Fruit fly (Drosophila melanogaster) whole organism, embryonic: ENCODE data around the gene Ask1.

Source experiments
- ATbp ChIP-seq: fragments of 200-800 bp; sonication (Bioruptor generic); optimal IDR thresholded peaks from 2 replicates; lab custom pipeline; 2017; ENCODE audit warnings: missing biosample characterization, mild to moderate bottlenecking, missing genetic modification characterization, missing genetic modification reagents
- C15 ChIP-seq: fragments of 200-800 bp; sonication (Bioruptor generic); IDR thresholded peaks from 3 replicates; pipeline ENCODE4 v1.3.6; 2022; ENCODE audit warnings: missing biosample characterization, missing genetic modification characterization
- CG10209 ChIP-seq: fragments of 200-800 bp; sonication (Bioruptor generic); optimal IDR thresholded peaks from 3 replicates; lab custom pipeline; 2017; ENCODE audit warnings: missing biosample characterization, mild to moderate bottlenecking, missing genetic modification characterization, missing genetic modification reagents
- CG11456 ChIP-seq: fragments of 200-800 bp; sonication (Bioruptor generic); IDR thresholded peaks from 3 replicates; pipeline ENCODE4 v1.3.6; 2022; ENCODE audit warnings: missing biosample characterization, missing genetic modification characterization
- CG11696 ChIP-seq: fragments of 200-800 bp; sonication (Bioruptor generic); IDR thresholded peaks from 2 replicates; pipeline ENCODE4 v1.3.6; 2022; ENCODE audit warnings: missing biosample characterization, missing genetic modification characterization
- CG12071 ChIP-seq: fragments of 200-800 bp; sonication (Bioruptor generic); optimal IDR thresholded peaks from 3 replicates; lab custom pipeline; 2018; ENCODE audit warnings: missing biosample characterization, mild to moderate bottlenecking, missing genetic modification characterization
- CG12942 ChIP-seq: fragments of 200-800 bp; sonication (Bioruptor generic); optimal IDR thresholded peaks from 3 replicates; lab custom pipeline; 2016; ENCODE audit warnings: missing biosample characterization, missing genetic modification characterization
- CG14441 ChIP-seq: fragments of 200-800 bp; sonication (Bioruptor generic); IDR thresholded peaks from 2 replicates; pipeline ENCODE4 v1.3.6; 2022; ENCODE audit warnings: missing biosample characterization, missing genetic modification characterization
- CG15479 ChIP-seq: fragments of 200-800 bp; sonication (Bioruptor generic); optimal IDR thresholded peaks from 3 replicates; lab custom pipeline; 2019; ENCODE audit warnings: missing biosample characterization, mild to moderate bottlenecking, missing genetic modification characterization, moderate library complexity
- CG17612 ChIP-seq: fragments of 200-800 bp; sonication (Bioruptor generic); IDR thresholded peaks from 2 replicates; pipeline ENCODE4 v1.3.6; 2022; ENCODE audit warnings: missing biosample characterization, missing genetic modification characterization
- CG17829 ChIP-seq: fragments of 200-800 bp; optimal IDR thresholded peaks from 2 replicates; lab custom pipeline; 2019; ENCODE audit warnings: missing biosample characterization, mild to moderate bottlenecking, missing genetic modification characterization, moderate library complexity
- CG18011 ChIP-seq: fragments of 200-800 bp; sonication (Bioruptor generic); optimal IDR thresholded peaks from 2 replicates; lab custom pipeline; 2017; ENCODE audit warnings: missing biosample characterization, missing genetic modification characterization, mild to moderate bottlenecking, moderate library complexity, missing genotype
- CG2889 ChIP-seq: fragments of 200-800 bp; sonication (Bioruptor generic); IDR thresholded peaks from 3 replicates; pipeline ENCODE4 v1.3.6; 2022; ENCODE audit warnings: missing biosample characterization, missing genetic modification characterization
- CG30431 ChIP-seq: fragments of 200-800 bp; sonication (Bioruptor generic); optimal IDR thresholded peaks from 2 replicates; lab custom pipeline; 2017; ENCODE audit warnings: missing biosample characterization, missing genetic modification characterization
- CG31388 ChIP-seq: fragments of 200-800 bp; sonication (Bioruptor generic); optimal IDR thresholded peaks from 2 replicates; lab custom pipeline; 2016; ENCODE audit warnings: missing biosample characterization, missing genetic modification characterization
- CG32532 ChIP-seq: fragments of 200-800 bp; sonication (Bioruptor generic); IDR thresholded peaks from 2 replicates; pipeline ENCODE4 v1.3.6; 2022; ENCODE audit warnings: missing biosample characterization, missing genetic modification characterization
- CG34422 ChIP-seq: fragments of 200-800 bp; sonication (Bioruptor generic); IDR thresholded peaks from 3 replicates; pipeline ENCODE4 v1.3.6; 2022; ENCODE audit warnings: missing biosample characterization, missing genetic modification characterization
- CG3847 ChIP-seq: fragments of 200-800 bp; sonication (Bioruptor generic); IDR thresholded peaks from 2 replicates; pipeline ENCODE4 v1.3.6; 2022; ENCODE audit warnings: missing biosample characterization, missing genetic modification characterization
- CG6254 ChIP-seq: fragments of 200-800 bp; sonication (Bioruptor generic); optimal IDR thresholded peaks from 3 replicates; lab custom pipeline; 2017; ENCODE audit warnings: mild to moderate bottlenecking, missing biosample characterization, missing genetic modification reagents, missing genetic modification characterization
- CG6791 ChIP-seq: fragments of 200-800 bp; sonication (Bioruptor generic); IDR thresholded peaks from 3 replicates; pipeline ENCODE4 v1.3.6; 2022; ENCODE audit warnings: missing biosample characterization, missing genetic modification characterization; ENCODE audit not compliant: partially characterized antibody
- CG7928 ChIP-seq: fragments of 200-800 bp; sonication (Bioruptor generic); optimal IDR thresholded peaks from 2 replicates; lab custom pipeline; 2017; ENCODE audit warnings: missing biosample characterization, mild to moderate bottlenecking, missing genetic modification characterization
- Dp ChIP-seq: fragments of 200-800 bp; sonication (Bioruptor generic); optimal IDR thresholded peaks from 2 replicates; lab custom pipeline; 2018; ENCODE audit warnings: missing biosample characterization, mild to moderate bottlenecking, missing genetic modification characterization, moderate library complexity
- Ets97D ChIP-seq: fragments of 200-800 bp; sonication (Bioruptor generic); optimal IDR thresholded peaks from 3 replicates; lab custom pipeline; 2016; ENCODE audit warnings: missing biosample characterization, missing genetic modification characterization
- Fer1 ChIP-seq: fragments of 200-800 bp; sonication (Bioruptor generic); optimal IDR thresholded peaks from 2 replicates; lab custom pipeline; 2017; ENCODE audit warnings: missing biosample characterization, mild to moderate bottlenecking, missing genetic modification characterization
- GATAe ChIP-seq: fragments of 200-800 bp; sonication (Bioruptor generic); conservative IDR thresholded peaks from 2 replicates; pipeline ENCODE4 v1.3.6; 2022; ENCODE audit warnings: missing biosample characterization, missing genetic modification characterization
- HLH3B ChIP-seq: fragments of 200-800 bp; sonication (Bioruptor generic); IDR thresholded peaks from 2 replicates; pipeline ENCODE4 v1.3.6; 2022; ENCODE audit warnings: missing biosample characterization, missing genetic modification characterization
- Hmr ChIP-seq: fragments of 200-800 bp; sonication (Bioruptor generic); optimal IDR thresholded peaks from 3 replicates; lab custom pipeline; 2017; ENCODE audit warnings: mild to moderate bottlenecking, missing biosample characterization, missing genetic modification reagents, missing genetic modification characterization
- Hr3 ChIP-seq: fragments of 200-800 bp; sonication (Bioruptor generic); optimal IDR thresholded peaks from 3 replicates; lab custom pipeline; 2016; ENCODE audit warnings: missing biosample characterization, missing genetic modification characterization
- Mes4 ChIP-seq: fragments of 200-800 bp; sonication (Bioruptor generic); optimal IDR thresholded peaks from 2 replicates; lab custom pipeline; 2016; ENCODE audit warnings: missing biosample characterization, missing genetic modification characterization
- Ravus ChIP-seq: fragments of 200-800 bp; sonication (Bioruptor generic); IDR thresholded peaks from 2 replicates; pipeline ENCODE4 v1.3.6; 2022; ENCODE audit warnings: missing biosample characterization, missing genetic modification characterization
- Sox100B ChIP-seq: fragments of 200-800 bp; sonication (Bioruptor generic); optimal IDR thresholded peaks from 3 replicates; lab custom pipeline; 2018; ENCODE audit warnings: missing biosample characterization, mild to moderate bottlenecking, missing genetic modification characterization
- Sox102F ChIP-seq: fragments of 200-800 bp; sonication (Bioruptor generic); optimal IDR thresholded peaks from 2 replicates; lab custom pipeline; 2018; ENCODE audit warnings: missing biosample characterization, mild to moderate bottlenecking, missing genetic modification characterization, moderate library complexity
- TFAM ChIP-seq: fragments of 200-800 bp; sonication (Bioruptor generic); optimal IDR thresholded peaks from 2 replicates; lab custom pipeline; 2017; ENCODE audit warnings: missing biosample characterization, missing genetic modification characterization, inconsistent platforms
- Xbp1 ChIP-seq: fragments of 200-800 bp; sonication (Bioruptor generic); optimal IDR thresholded peaks from 3 replicates; lab custom pipeline; 2016; ENCODE audit warnings: missing biosample characterization, mild to moderate bottlenecking, missing genetic modification characterization
- ato ChIP-seq: fragments of 200-800 bp; sonication (Bioruptor generic); IDR thresholded peaks from 2 replicates; pipeline ENCODE4 v1.3.6; 2022; ENCODE audit warnings: missing biosample characterization, missing genetic modification characterization; ENCODE audit not compliant: partially characterized antibody
- cato ChIP-seq: fragments of 200-800 bp; sonication (Bioruptor generic); optimal IDR thresholded peaks from 2 replicates; lab custom pipeline; 2016; ENCODE audit warnings: missing biosample characterization, missing genetic modification characterization, borderline replicate concordance
- crp ChIP-seq, 2 experiments: fragments of 200-800 bp; sonication (Bioruptor generic); optimal IDR thresholded peaks; 2 replicates in 1 of 2; 3 replicates in 1 of 2; lab custom pipeline; 2017; ENCODE audit warnings: missing biosample characterization in 2 of 2, missing genetic modification characterization in 2 of 2, mild to moderate bottlenecking in 1 of 2, moderate library complexity in 1 of 2
- da ChIP-seq: fragments of 200-800 bp; sonication (Bioruptor generic); optimal IDR thresholded peaks from 2 replicates; lab custom pipeline; 2016; ENCODE audit warnings: missing biosample characterization, missing genetic modification characterization
- fd102C ChIP-seq: fragments of 200-800 bp; sonication (Bioruptor generic); optimal IDR thresholded peaks from 2 replicates; lab custom pipeline; 2018; ENCODE audit warnings: missing biosample characterization, mild to moderate bottlenecking, missing genetic modification characterization, moderate library complexity
- grau ChIP-seq: fragments of 200-800 bp; optimal IDR thresholded peaks from 3 replicates; lab custom pipeline; 2019; ENCODE audit warnings: missing biosample characterization, mild to moderate bottlenecking, missing genetic modification characterization, moderate library complexity
- hkb ChIP-seq, 2 experiments: fragments of 200-800 bp in 1 of 2; fragments of >200 bp in 1 of 2; sonication (Bioruptor generic) in 1 of 2; IDR thresholded peaks in 1 of 2; optimal IDR thresholded peaks in 1 of 2; 2 replicates each; pipeline versions ENCODE4 v1.3.6 to Lab custom; 2017 to 2022; ENCODE audit warnings: missing biosample characterization in 1 of 2, missing genetic modification characterization in 1 of 2
- ken ChIP-seq: fragments of 200-800 bp; sonication (Bioruptor generic); IDR thresholded peaks from 3 replicates; pipeline ENCODE4 v1.3.6; 2022; ENCODE audit warnings: missing biosample characterization, missing genetic modification characterization
- lab ChIP-seq: fragments of 200-800 bp; sonication (Bioruptor generic); optimal IDR thresholded peaks from 3 replicates; lab custom pipeline; 2017; ENCODE audit warnings: missing biosample characterization, missing genetic modification characterization, mild to moderate bottlenecking, moderate library complexity, missing genetic modification reagents
- mam ChIP-seq: fragments of 200-800 bp; sonication (Bioruptor generic); optimal IDR thresholded peaks from 3 replicates; lab custom pipeline; 2016; ENCODE audit warnings: missing biosample characterization, missing genetic modification characterization
- repo ChIP-seq: fragments of 200-800 bp; sonication (Bioruptor generic); optimal IDR thresholded peaks from 2 replicates; lab custom pipeline; 2016; ENCODE audit warnings: missing biosample characterization, missing genetic modification characterization
- slbo ChIP-seq: fragments of 200-800 bp; sonication (Bioruptor generic); IDR thresholded peaks from 2 replicates; pipeline ENCODE4 v1.3.6; 2022; ENCODE audit warnings: missing biosample characterization, missing genetic modification characterization
- toy ChIP-seq: fragments of 200-800 bp; sonication (Bioruptor generic); IDR thresholded peaks from 2 replicates; pipeline ENCODE4 v1.3.6; 2022; ENCODE audit warnings: missing biosample characterization, missing genetic modification characterization
- vfl ChIP-seq: fragments of 200-800 bp; sonication (Bioruptor generic); optimal IDR thresholded peaks from 2 replicates; lab custom pipeline; 2016; ENCODE audit warnings: missing biosample characterization, missing genetic modification characterization
- zfh2 ChIP-seq: fragments of 200-800 bp; sonication (Bioruptor generic); optimal IDR thresholded peaks from 2 replicates; lab custom pipeline; 2016; ENCODE audit warnings: missing biosample characterization, missing genetic modification characterization

The Ask1 gene

dm6 chr3R:19875118-19875887, 4.2 kb upstream of the Ask1 start, which contains the start of gene Mrp5 (continued):
- TF ChIP-seq Dp (GFP tag; lab: Kevin White, UChicago) (no peak), cato (no peak), Hmr (GFP tag; lab: Kevin White, UChicago) (peak; percentile 52), CG17829 (peak; percentile 20), CG11696 (GFP tag; lab: Robert Waterston, UW) (peak; percentile 48), CG32532 (GFP tag; lab: Robert Waterston, UW) (peak; percentile 72), toy (GFP tag; lab: Robert Waterston, UW) (no peak), Fer1 (GFP tag; lab: Kevin White, UChicago) (peak; percentile 11), HLH3B (GFP tag; lab: Robert Waterston, UW) (peak; percentile 64), Ets97D (peak; percentile 4), CG2889 (GFP tag; lab: Robert Waterston, UW) (no peak), Sox102F (peak; percentile 36), CG7928 (no peak), Sox100B (peak; percentile 41), CG17612 (GFP tag; lab: Robert Waterston, UW) (no peak), CG12071 (GFP tag; lab: Kevin White, UChicago) (no peak), CG6791 (GFP tag; lab: Robert Waterston, UW) (no peak), mam (GFP tag; lab: Kevin White, UChicago) (peak; percentile 15), Mes4 (GFP tag; lab: Kevin White, UChicago) (no peak), Ravus (GFP tag; lab: Robert Waterston, UW) (no peak), CG12942 (peak; percentile 23), da (no peak), zfh2 (GFP tag; lab: Kevin White, UChicago) (no peak), lab (GFP tag; lab: Kevin White, UChicago) (peak; percentile 36), CG10209 (GFP tag; lab: Kevin White, UChicago) (peak; percentile 4), GATAe (GFP tag; lab: Robert Waterston, UW) (no peak), grau (tag; lab: Kevin White, UChicago) (peak; percentile 40), CG18011 (GFP tag; lab: Kevin White, UChicago) (no peak), CG14441 (GFP tag; lab: Robert Waterston, UW) (peak; percentile 61), slbo (peak; percentile 80), repo (GFP tag; lab: Kevin White, UChicago) (no peak), Xbp1 (GFP tag; lab: Kevin White, UChicago) (peak; percentile 61), C15 (0 out of 3 replicates have a peak, but pooled peaks have one; percentile 47), ken (peak; percentile 48; the same call in 1 of the 3 replicates), fd102C (GFP tag; lab: Kevin White, UChicago) (no peak), Hr3 (GFP tag; lab: Kevin White, UChicago) (peak; percentile 17), vfl (no peak), CG3847 (GFP tag; lab: Robert Waterston, UW) (no peak; the same call in 1 of the 2 replicates), ato (GFP tag; lab: Robert Waterston, UW) (no peak), crp (GFP tag; optimal IDR thresholded peaks at IDR 0.05; lab: Kevin White, UChicago) (no peak), CG11456 (GFP tag; lab: Robert Waterston, UW) (peak; percentile 80), hkb (optimal IDR thresholded peaks at IDR 0.05; lab: Kevin White, UChicago) (no peak), hkb (GFP tag; IDR thresholded peaks at IDR 0.05; lab: Robert Waterston, UW) (peak; percentile 73), CG34422 (GFP tag; lab: Robert Waterston, UW) (peak; percentile 57; the same call in 2 of the 3 replicates), CG15479 (GFP tag; lab: Kevin White, UChicago) (no peak), TFAM (no peak), CG30431 (GFP tag; lab: Kevin White, UChicago) (peak; percentile 7), CG31388 (GFP tag; lab: Kevin White, UChicago) (no peak), ATbp (GFP tag; lab: Kevin White, UChicago) (peak; percentile 54), CG6254 (GFP tag; lab: Kevin White, UChicago) (peak; percentile 50)
